Fruit fly (Drosophila melanogaster) whole organism, embryonic: ENCODE results near the gene CG13667.

Experiments used
- Bgb ChIP-seq: fragments of 200-800 bp; sonication (Bioruptor generic); IDR thresholded peaks from 2 replicates; pipeline ENCODE4 v1.3.6; 2022; ENCODE audit warnings: missing biosample characterization, missing genetic modification characterization; ENCODE audit not compliant: partially characterized antibody
- Bteb2 ChIP-seq: fragments of 200-800 bp; sonication (Bioruptor generic); optimal IDR thresholded peaks from 2 replicates; lab custom pipeline; 2016; ENCODE audit warnings: missing biosample characterization, missing genetic modification characterization
- C15 ChIP-seq: fragments of 200-800 bp; sonication (Bioruptor generic); IDR thresholded peaks from 3 replicates; pipeline ENCODE4 v1.3.6; 2022; ENCODE audit warnings: missing biosample characterization, missing genetic modification characterization
- CG10147 ChIP-seq: fragments of 200-800 bp; sonication (Bioruptor generic); optimal IDR thresholded peaks from 2 replicates; lab custom pipeline; 2019; ENCODE audit warnings: missing biosample characterization, mild to moderate bottlenecking, missing genetic modification characterization, moderate library complexity
- CG10654 ChIP-seq: fragments of 200-800 bp; sonication (Bioruptor generic); optimal IDR thresholded peaks from 2 replicates; lab custom pipeline; 2016; ENCODE audit warnings: missing biosample characterization, missing genetic modification characterization
- CG11456 ChIP-seq: fragments of 200-800 bp; sonication (Bioruptor generic); IDR thresholded peaks from 3 replicates; pipeline ENCODE4 v1.3.6; 2022; ENCODE audit warnings: missing biosample characterization, missing genetic modification characterization
- CG11504 ChIP-seq: fragments of 200-800 bp; sonication (Bioruptor generic); optimal IDR thresholded peaks from 3 replicates; lab custom pipeline; 2019; ENCODE audit warnings: missing biosample characterization, mild to moderate bottlenecking, missing genetic modification characterization, moderate library complexity
- CG12942 ChIP-seq: fragments of 200-800 bp; sonication (Bioruptor generic); optimal IDR thresholded peaks from 3 replicates; lab custom pipeline; 2016; ENCODE audit warnings: missing biosample characterization, missing genetic modification characterization
- CG13775 ChIP-seq: fragments of 200-800 bp; sonication (Bioruptor generic); optimal IDR thresholded peaks from 3 replicates; lab custom pipeline; 2017; ENCODE audit warnings: missing biosample characterization, mild to moderate bottlenecking, missing genetic modification characterization
- CG14965 ChIP-seq: fragments of 200-800 bp; sonication (Bioruptor generic); optimal IDR thresholded peaks from 2 replicates; lab custom pipeline; 2016; ENCODE audit warnings: missing biosample characterization, missing genetic modification characterization, borderline replicate concordance
- CG1529 ChIP-seq: fragments of 200-800 bp; sonication (Bioruptor generic); optimal IDR thresholded peaks from 3 replicates; lab custom pipeline; 2018; ENCODE audit warnings: missing biosample characterization, missing genetic modification characterization
- CG1602 ChIP-seq: fragments of 200-800 bp; sonication (Bioruptor generic); optimal IDR thresholded peaks from 3 replicates; lab custom pipeline; 2016; ENCODE audit warnings: missing biosample characterization, missing genetic modification characterization
- CG1603 ChIP-seq: fragments of 200-800 bp; sonication (Bioruptor generic); optimal IDR thresholded peaks from 2 replicates; lab custom pipeline; 2019; ENCODE audit warnings: missing biosample characterization, mild to moderate bottlenecking, missing genetic modification characterization, moderate library complexity
- CG17359 ChIP-seq: fragments of 200-800 bp; sonication (Bioruptor generic); optimal IDR thresholded peaks from 3 replicates; lab custom pipeline; 2018; ENCODE audit warnings: missing biosample characterization, mild to moderate bottlenecking, missing genetic modification characterization, moderate library complexity
- CG18476 ChIP-seq: fragments of 200-800 bp; sonication (Bioruptor generic); optimal IDR thresholded peaks from 2 replicates; lab custom pipeline; 2016; ENCODE audit warnings: missing biosample characterization, mild to moderate bottlenecking, missing genetic modification characterization
- CG4424 ChIP-seq: fragments of 200-800 bp; sonication (Bioruptor generic); optimal IDR thresholded peaks from 3 replicates; lab custom pipeline; 2016; ENCODE audit warnings: missing biosample characterization, missing genetic modification characterization
- CG6654 ChIP-seq: fragments of 200-800 bp; sonication (Bioruptor generic); optimal IDR thresholded peaks from 2 replicates; lab custom pipeline; 2017; ENCODE audit warnings: missing biosample characterization, mild to moderate bottlenecking, missing genetic modification characterization
- CG7271 ChIP-seq: fragments of 200-800 bp; sonication (Bioruptor generic); optimal IDR thresholded peaks from 2 replicates; lab custom pipeline; 2018; ENCODE audit warnings: missing biosample characterization, mild to moderate bottlenecking, missing genetic modification characterization, moderate library complexity
- CG9876 ChIP-seq: fragments of 200-800 bp; sonication (Bioruptor generic); optimal IDR thresholded peaks from 2 replicates; lab custom pipeline; 2016; ENCODE audit warnings: missing biosample characterization, missing genetic modification characterization
- CkIIα-i1 ChIP-seq: fragments of 200-800 bp; sonication (Bioruptor generic); IDR thresholded peaks from 2 replicates; pipeline ENCODE4 v1.3.6; 2022; ENCODE audit warnings: missing biosample characterization, missing genetic modification characterization
- Deaf1 ChIP-seq: fragments of 200-800 bp; optimal IDR thresholded peaks from 3 replicates; lab custom pipeline; 2019; ENCODE audit warnings: missing biosample characterization, mild to moderate bottlenecking, missing genetic modification characterization, moderate library complexity
- Dip3 ChIP-seq: fragments of 200-800 bp; sonication (Bioruptor generic); optimal IDR thresholded peaks from 3 replicates; lab custom pipeline; 2016; ENCODE audit warnings: missing biosample characterization, missing genetic modification characterization
- Drgx ChIP-seq: fragments of 200-800 bp; sonication (Bioruptor generic); IDR thresholded peaks from 2 replicates; pipeline ENCODE4 v1.3.6; 2022; ENCODE audit warnings: missing biosample characterization, missing genetic modification characterization
- Elba2 ChIP-seq: fragments of 200-800 bp; sonication (Bioruptor generic); optimal IDR thresholded peaks from 3 replicates; lab custom pipeline; 2016; ENCODE audit warnings: missing biosample characterization, missing genetic modification characterization
- Fer2 ChIP-seq: fragments of 200-800 bp; sonication (Bioruptor generic); optimal IDR thresholded peaks from 2 replicates; lab custom pipeline; 2018; ENCODE audit warnings: missing biosample characterization, mild to moderate bottlenecking, missing genetic modification characterization, moderate library complexity
- HHEX ChIP-seq: fragments of 200-800 bp; sonication (Bioruptor generic); optimal IDR thresholded peaks from 3 replicates; lab custom pipeline; 2017; ENCODE audit warnings: missing biosample characterization, mild to moderate bottlenecking, missing genetic modification characterization, missing genetic modification reagents
- HLH3B ChIP-seq: fragments of 200-800 bp; sonication (Bioruptor generic); IDR thresholded peaks from 2 replicates; pipeline ENCODE4 v1.3.6; 2022; ENCODE audit warnings: missing biosample characterization, missing genetic modification characterization
- Hr3 ChIP-seq: fragments of 200-800 bp; sonication (Bioruptor generic); optimal IDR thresholded peaks from 3 replicates; lab custom pipeline; 2016; ENCODE audit warnings: missing biosample characterization, missing genetic modification characterization
- Neu2 ChIP-seq: fragments of 200-800 bp; sonication (Bioruptor generic); optimal IDR thresholded peaks from 3 replicates; lab custom pipeline; 2016; ENCODE audit warnings: missing biosample characterization, missing genetic modification characterization, borderline replicate concordance
- PHDP ChIP-seq: fragments of 200-800 bp; sonication (Bioruptor generic); optimal IDR thresholded peaks from 3 replicates; lab custom pipeline; 2018; ENCODE audit warnings: missing biosample characterization, mild to moderate bottlenecking, missing genetic modification characterization, moderate library complexity
- Ravus ChIP-seq: fragments of 200-800 bp; sonication (Bioruptor generic); IDR thresholded peaks from 2 replicates; pipeline ENCODE4 v1.3.6; 2022; ENCODE audit warnings: missing biosample characterization, missing genetic modification characterization
- YL-1 ChIP-seq: fragments of 200-800 bp; sonication (Bioruptor generic); optimal IDR thresholded peaks from 3 replicates; lab custom pipeline; 2017; ENCODE audit warnings: missing biosample characterization, mild to moderate bottlenecking, missing genetic modification characterization
- ara ChIP-seq: fragments of 200-800 bp; sonication (Bioruptor generic); IDR thresholded peaks from 2 replicates; pipeline ENCODE4 v1.3.6; 2022; ENCODE audit warnings: missing biosample characterization, missing genetic modification characterization
- ash1 ChIP-seq: fragments of 200-800 bp; sonication (Bioruptor generic); optimal IDR thresholded peaks from 2 replicates; lab custom pipeline; 2018; ENCODE audit warnings: missing biosample characterization, mild to moderate bottlenecking, missing genetic modification characterization
- bab2 ChIP-seq: fragments of 200-800 bp; sonication (Bioruptor generic); optimal IDR thresholded peaks from 2 replicates; lab custom pipeline; 2016; ENCODE audit warnings: missing biosample characterization, missing genetic modification characterization
- cato ChIP-seq: fragments of 200-800 bp; sonication (Bioruptor generic); optimal IDR thresholded peaks from 2 replicates; lab custom pipeline; 2016; ENCODE audit warnings: missing biosample characterization, missing genetic modification characterization, borderline replicate concordance
- chm ChIP-seq: fragments of 200-800 bp; sonication (Bioruptor generic); IDR thresholded peaks from 2 replicates; pipeline ENCODE4 v1.3.6; 2022; ENCODE audit warnings: missing biosample characterization, missing genetic modification characterization
- crc ChIP-seq: fragments of 200-800 bp; sonication (Bioruptor generic); optimal IDR thresholded peaks from 2 replicates; lab custom pipeline; 2016; ENCODE audit warnings: missing biosample characterization, missing genetic modification characterization
- fd3F ChIP-seq: fragments of 200-800 bp; sonication (Bioruptor generic); optimal IDR thresholded peaks from 2 replicates; lab custom pipeline; 2018; ENCODE audit warnings: missing biosample characterization, mild to moderate bottlenecking, missing genetic modification characterization, moderate library complexity
- ftz-f1 ChIP-seq: fragments of 200-800 bp; sonication (Bioruptor generic); optimal IDR thresholded peaks from 2 replicates; lab custom pipeline; 2016; ENCODE audit warnings: missing biosample characterization, missing genetic modification characterization
- gce ChIP-seq: fragments of 200-800 bp; sonication (Bioruptor generic); IDR thresholded peaks from 3 replicates; pipeline ENCODE4 v1.3.6; 2022; ENCODE audit warnings: missing biosample characterization, missing genetic modification characterization
- grn ChIP-seq: fragments of 200-800 bp; sonication (Bioruptor generic); optimal IDR thresholded peaks from 3 replicates; lab custom pipeline; 2017; ENCODE audit warnings: missing biosample characterization, missing genetic modification characterization
- lola ChIP-seq, 3 experiments: fragments of >200 bp in 2 of 3; fragments of 200-800 bp in 1 of 3; sonication (Bioruptor generic) in 1 of 3; optimal IDR thresholded peaks; 2 replicates each; lab custom pipeline; 2017 to 2019; ENCODE audit warnings: missing biosample characterization in 3 of 3, missing genetic modification characterization in 3 of 3, mild to moderate bottlenecking in 1 of 3, moderate library complexity in 1 of 3
- mam ChIP-seq: fragments of 200-800 bp; sonication (Bioruptor generic); optimal IDR thresholded peaks from 3 replicates; lab custom pipeline; 2016; ENCODE audit warnings: missing biosample characterization, missing genetic modification characterization
- pb ChIP-seq: fragments of 200-800 bp; sonication (Bioruptor generic); optimal IDR thresholded peaks from 3 replicates; lab custom pipeline; 2016; ENCODE audit warnings: missing biosample characterization, missing genetic modification characterization
- ranshi ChIP-seq: fragments of 200-800 bp; sonication (Bioruptor generic); IDR thresholded peaks from 2 replicates; pipeline ENCODE4 v1.3.6; 2022; ENCODE audit warnings: missing biosample characterization, missing genetic modification characterization
- run ChIP-seq: fragments of 200-800 bp; sonication (Bioruptor generic); optimal IDR thresholded peaks from 3 replicates; lab custom pipeline; 2018; ENCODE audit warnings: missing biosample characterization, mild to moderate bottlenecking, missing genetic modification characterization
- seq ChIP-seq: fragments of 200-800 bp; sonication (Bioruptor generic); IDR thresholded peaks from 2 replicates; pipeline ENCODE4 v1.3.6; 2022; ENCODE audit warnings: missing biosample characterization, missing genetic modification characterization
- slbo ChIP-seq: fragments of 200-800 bp; sonication (Bioruptor generic); IDR thresholded peaks from 2 replicates; pipeline ENCODE4 v1.3.6; 2022; ENCODE audit warnings: missing biosample characterization, missing genetic modification characterization
- sna ChIP-seq: fragments of 200-800 bp; sonication (Bioruptor generic); IDR thresholded peaks from 2 replicates; pipeline ENCODE4 v1.3.6; 2022; ENCODE audit warnings: missing biosample characterization, missing genetic modification characterization; ENCODE audit not compliant: partially characterized antibody

CG13667 gene

dm6 chr3L:8440771-8441549 is 35.7 kb downstream of the CG13667 start (continued):
- no peak for TF ChIP-seq grn (GFP tag; lab: Kevin White, UChicago)
- TF ChIP-seq Elba2, result no peak
- peak; percentile 37 for TF ChIP-seq PHDP
- TF ChIP-seq CG13775, result peak; percentile 46
- peak; percentile 16; the same call in 1 of the 2 replicates for TF ChIP-seq ara (GFP tag; lab: Robert Waterston, UW)
- TF ChIP-seq bab2 (GFP tag; lab: Kevin White, UChicago), result peak; percentile 10
- no peak for TF ChIP-seq chm
- TF ChIP-seq CG10147 (GFP tag; lab: Kevin White, UChicago), result peak; percentile 1
- TF ChIP-seq CG14965, result no peak
- TF ChIP-seq CG17359 (tag; lab: Kevin White, UChicago), result peak; percentile 50
- TF ChIP-seq ranshi (GFP tag; lab: Robert Waterston, UW), result no peak
- no peak for TF ChIP-seq crc (GFP tag; lab: Kevin White, UChicago)
- TF ChIP-seq Neu2 (GFP tag; lab: Kevin White, UChicago), result no peak
- no peak for TF ChIP-seq CG9876 (GFP tag; lab: Kevin White, UChicago)
- no peak for TF ChIP-seq Deaf1 (tag; lab: Kevin White, UChicago)
- no peak for TF ChIP-seq run
- TF ChIP-seq CG11456 (GFP tag; lab: Robert Waterston, UW), result no peak
- TF ChIP-seq cato, result no peak
- no peak for TF ChIP-seq sna (GFP tag; lab: Robert Waterston, UW)
- no peak; the same call in 1 of the 2 replicates for TF ChIP-seq seq (GFP tag; lab: Robert Waterston, UW)
- TF ChIP-seq pb (GFP tag; lab: Kevin White, UChicago), result peak; percentile 26
- peak; percentile 11 for TF ChIP-seq Dip3
- no peak for TF ChIP-seq HHEX (GFP tag; lab: Kevin White, UChicago)
- no peak for TF ChIP-seq Fer2
- no peak for TF ChIP-seq CkIIα-i1 (GFP tag; lab: Robert Waterston, UW)
- TF ChIP-seq HLH3B, result 0 out of 2 replicates have a peak, but pooled peaks have one; percentile 18
- peak; percentile 13 for TF ChIP-seq CG12942 (GFP tag; lab: Kevin White, UChicago)
- TF ChIP-seq lola (GFP tag; optimal IDR thresholded peaks at IDR 0.05; lab: Kevin White, UChicago), result no peak
- TF ChIP-seq ftz-f1 (GFP tag; lab: Kevin White, UChicago), result no peak
- TF ChIP-seq CG1529 (GFP tag; lab: Kevin White, UChicago), result no peak
- no peak for TF ChIP-seq CG1603
- no peak for TF ChIP-seq Ravus (GFP tag; lab: Robert Waterston, UW)
- no peak for TF ChIP-seq C15
- peak; percentile 17 for TF ChIP-seq CG1602
- peak; percentile 50 for TF ChIP-seq CG11504 (tag; lab: Kevin White, UChicago)
- no peak for TF ChIP-seq Bgb
- TF ChIP-seq CG6654 (GFP tag; lab: Kevin White, UChicago), result no peak
- TF ChIP-seq Drgx (GFP tag; lab: Robert Waterston, UW), result peak; percentile 91
- TF ChIP-seq CG4424 (GFP tag; lab: Kevin White, UChicago), result peak; percentile 28
- no peak for TF ChIP-seq gce (GFP tag; lab: Robert Waterston, UW)
- TF ChIP-seq CG7271 (tag; lab: Kevin White, UChicago), result no peak
- peak; percentile 33 for TF ChIP-seq mam (GFP tag; lab: Kevin White, UChicago)
- TF ChIP-seq fd3F (GFP tag; lab: Kevin White, UChicago), result peak; percentile 50
- TF ChIP-seq CG18476 (GFP tag; lab: Kevin White, UChicago), result peak; percentile 47
- TF ChIP-seq slbo (GFP tag; lab: Robert Waterston, UW), result peak; percentile 55; the same call in 1 of the 2 replicates
- peak; percentile 31 for TF ChIP-seq Bteb2 (GFP tag; lab: Kevin White, UChicago)
- peak; percentile 4 for TF ChIP-seq Hr3 (GFP tag; lab: Kevin White, UChicago)
- no peak for TF ChIP-seq YL-1 (GFP tag; lab: Kevin White, UChicago)
- no peak for TF ChIP-seq ash1 (GFP tag; lab: Kevin White, UChicago)
- TF ChIP-seq CG10654 (GFP tag; lab: Kevin White, UChicago), result no peak
